Worm (Caenorhabditis elegans) whole organism, mixed stage, embryonic: ENCODE results near the gene msp-78.

ENCODE experiments used
- lin-13 ChIP-seq: fragments of 150-350 bp; optimal IDR thresholded peaks from 2 replicates; lab custom pipeline; 2014; ENCODE audit warnings: missing biosample characterization, missing genetic modification characterization
- mab-5 ChIP-seq: fragments of 150-350 bp; optimal IDR thresholded peaks from 2 replicates; lab custom pipeline; 2014; ENCODE audit warnings: missing biosample characterization, missing genetic modification characterization
- mep-1 ChIP-seq: fragments of 150-350 bp; optimal IDR thresholded peaks from 2 replicates; lab custom pipeline; 2017; ENCODE audit warnings: missing biosample characterization, missing genetic modification reagents, missing genetic modification characterization, inconsistent platforms
- nhr-237 ChIP-seq: fragments of 150-350 bp; optimal IDR thresholded peaks from 2 replicates; lab custom pipeline; 2014; ENCODE audit warnings: missing biosample characterization, missing genetic modification characterization
- nhr-76 ChIP-seq: sonication (generic microtip); optimal IDR thresholded peaks from 2 replicates; lab custom pipeline; 2017; ENCODE audit warnings: missing biosample characterization, missing genetic modification characterization
- unc-39 ChIP-seq: fragments of 150-350 bp; optimal IDR thresholded peaks from 2 replicates; lab custom pipeline; 2014; ENCODE audit warnings: missing biosample characterization, missing genetic modification characterization
- unc-62 ChIP-seq: fragments of 150-350 bp; optimal IDR thresholded peaks from 2 replicates; lab custom pipeline; 2014; ENCODE audit warnings: missing biosample characterization, missing genetic modification reagents, missing genetic modification characterization
- ztf-11 ChIP-seq: fragments of 150-350 bp; optimal IDR thresholded peaks from 2 replicates; lab custom pipeline; 2014; ENCODE audit warnings: missing biosample characterization, missing genetic modification characterization

DNA sequence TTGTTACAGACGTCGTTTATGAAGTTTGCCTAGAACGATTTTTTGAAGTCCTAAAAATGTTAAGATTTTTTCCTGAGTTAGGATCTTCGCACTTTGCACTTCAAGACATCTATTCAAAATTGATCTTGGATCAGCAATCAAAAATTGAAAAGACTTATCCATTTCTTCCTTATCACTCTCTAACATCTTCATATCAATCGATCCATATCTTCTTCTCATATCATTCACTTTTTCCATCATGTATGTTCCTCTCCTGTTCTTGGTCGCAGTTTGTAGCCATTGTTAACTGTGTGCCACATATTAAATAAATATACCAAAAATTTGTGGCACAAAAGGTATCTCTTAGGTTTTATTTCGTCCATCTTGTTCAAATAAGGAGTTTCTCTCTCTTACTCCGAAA, 14.1 kb upstream of the msp-78 start:
- TF ChIP-seq unc-39 (no peak), nhr-237 (no peak), nhr-76 (no peak), mab-5 (no peak), mep-1 (tag; lab: Kevin White, UChicago) (no peak), lin-13 (tag; lab: Kevin White, UChicago) (no peak), unc-62 (GFP tag; lab: Kevin White, UChicago) (no peak), ztf-11 (tag; lab: Kevin White, UChicago) (no peak)
